In the genomic region with DNA sequence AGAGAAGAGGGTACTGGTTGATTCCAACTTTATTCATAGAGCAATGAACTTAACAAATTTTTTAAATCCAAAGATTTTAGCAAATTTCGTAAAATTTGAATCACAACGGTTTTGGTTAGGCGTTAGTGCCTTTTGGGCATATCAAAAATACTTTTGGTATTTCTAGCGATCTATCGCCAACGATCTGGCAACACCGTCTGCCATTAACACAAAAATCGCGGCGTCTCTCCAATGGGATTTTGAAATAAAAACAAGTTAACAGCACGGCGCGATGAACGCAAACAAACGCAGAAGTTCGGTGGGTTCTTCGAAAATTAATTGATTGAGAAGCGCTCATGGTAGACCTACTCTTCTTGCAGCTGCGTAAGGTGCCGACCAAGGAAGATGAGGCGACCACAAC, we compare ENCODE assay signal across 1 fruit fly cellular context.
TF ChIP-seq lines count a peak whose summit lies in the region.

A gene (plus strand): TSS at position 203 of the 400 bp plus-strand sequence.

TF ChIP-seq in whole organism, embryonic, 481 proteins besides CTCF, POLR2A, EP300 and RAD21 (continued from another document):
- TF ChIP-seq CG3065 (GFP tag; optimal IDR thresholded peaks at IDR 0.05; lab: Kevin White, UChicago) (no peak), CG12299 (tag; optimal IDR thresholded peaks at IDR 0.05; lab: Kevin White, UChicago) (no peak), tup (GFP tag; optimal IDR thresholded peaks at IDR 0.05; lab: Kevin White, UChicago) (no peak), so (GFP tag; IDR thresholded peaks at IDR 0.05; lab: Robert Waterston, UW) (no peak), Sox102F (GFP tag; optimal IDR thresholded peaks at IDR 0.05; lab: Kevin White, UChicago) (no peak), Dll (GFP tag; IDR thresholded peaks at IDR 0.05; lab: Robert Waterston, UW; ENCODE audit: partially characterized antibody) (peak; percentile 53; the same call in 2 of the 4 replicates), mld (GFP tag; IDR thresholded peaks at IDR 0.05; lab: Robert Waterston, UW; ENCODE audit: partially characterized antibody) (no peak), D19B (GFP tag; optimal IDR thresholded peaks at IDR 0.05; lab: Kevin White, UChicago) (no peak), nmo (GFP tag; optimal IDR thresholded peaks at IDR 0.05; lab: Kevin White, UChicago) (peak; percentile 31), CG14014 (GFP tag; IDR thresholded peaks at IDR 0.05; lab: Robert Waterston, UW) (no peak), amos (GFP tag; IDR thresholded peaks at IDR 0.05; lab: Robert Waterston, UW; ENCODE audit: partially characterized antibody) (peak; percentile 31; the same call in 1 of the 2 replicates), knrl (GFP tag; IDR thresholded peaks at IDR 0.05; lab: Robert Waterston, UW; ENCODE audit: partially characterized antibody) (0 out of 3 replicates have a peak, but pooled peaks have one; percentile 12), HmgZ (tag; optimal IDR thresholded peaks at IDR 0.05; lab: Kevin White, UChicago) (peak; percentile 7), CG2678 (tag; optimal IDR thresholded peaks at IDR 0.05; lab: Kevin White, UChicago) (no peak), CG9932 (GFP tag; IDR thresholded peaks at IDR 0.05; lab: Robert Waterston, UW) (no peak), Dip3 (GFP tag; optimal IDR thresholded peaks at IDR 0.05; lab: Kevin White, UChicago) (no peak), phol (tag; optimal IDR thresholded peaks at IDR 0.05; lab: Kevin White, UChicago) (peak; percentile 72), CG8281 (tag; optimal IDR thresholded peaks at IDR 0.05; lab: Kevin White, UChicago) (no peak), Dbx (GFP tag; IDR thresholded peaks at IDR 0.05; lab: Robert Waterston, UW) (no peak), usp (GFP tag; optimal IDR thresholded peaks at IDR 0.05; lab: Kevin White, UChicago) (no peak), Bgb (GFP tag; IDR thresholded peaks at IDR 0.05; lab: Robert Waterston, UW; ENCODE audit: partially characterized antibody) (peak; percentile 23; the same call in 1 of the 2 replicates), CG11398 (GFP tag; optimal IDR thresholded peaks at IDR 0.05; lab: Kevin White, UChicago) (no peak), CG4617 (GFP tag; optimal IDR thresholded peaks at IDR 0.05; lab: Kevin White, UChicago; ENCODE audit: borderline replicate concordance) (peak; percentile 7), CG6765 (GFP tag; optimal IDR thresholded peaks at IDR 0.05; lab: Kevin White, UChicago) (no peak), ato (GFP tag; IDR thresholded peaks at IDR 0.05; lab: Robert Waterston, UW; ENCODE audit: partially characterized antibody) (no peak), pum (GFP tag; optimal IDR thresholded peaks at IDR 0.05; lab: Kevin White, UChicago) (no peak), slou (GFP tag; optimal IDR thresholded peaks at IDR 0.05; lab: Kevin White, UChicago) (no peak), Myb (GFP tag; optimal IDR thresholded peaks at IDR 0.05; lab: Kevin White, UChicago) (peak; percentile 99), CG15479 (GFP tag; optimal IDR thresholded peaks at IDR 0.05; lab: Kevin White, UChicago) (no peak), CG10147 (GFP tag; optimal IDR thresholded peaks at IDR 0.05; lab: Kevin White, UChicago) (no peak), esg (GFP tag; conservative IDR thresholded peaks at IDR 0.05; lab: Robert Waterston, UW) (no peak), CG2116 (GFP tag; optimal IDR thresholded peaks at IDR 0.05; lab: Kevin White, UChicago) (peak; percentile 32), zen (tag; optimal IDR thresholded peaks at IDR 0.05; lab: Kevin White, UChicago) (no peak), Scr (GFP tag; IDR thresholded peaks at IDR 0.05; lab: Robert Waterston, UW; ENCODE audit: partially characterized antibody) (peak; percentile 39), MBD-R2 (GFP tag; IDR thresholded peaks at IDR 0.05; lab: Robert Waterston, UW) (peak; percentile 74), Dip2 (GFP tag; IDR thresholded peaks at IDR 0.05; lab: Robert Waterston, UW) (no peak)
